Fruit fly (Drosophila melanogaster): Measurements from ENCODE around the gene Tmhs.

DNA sequence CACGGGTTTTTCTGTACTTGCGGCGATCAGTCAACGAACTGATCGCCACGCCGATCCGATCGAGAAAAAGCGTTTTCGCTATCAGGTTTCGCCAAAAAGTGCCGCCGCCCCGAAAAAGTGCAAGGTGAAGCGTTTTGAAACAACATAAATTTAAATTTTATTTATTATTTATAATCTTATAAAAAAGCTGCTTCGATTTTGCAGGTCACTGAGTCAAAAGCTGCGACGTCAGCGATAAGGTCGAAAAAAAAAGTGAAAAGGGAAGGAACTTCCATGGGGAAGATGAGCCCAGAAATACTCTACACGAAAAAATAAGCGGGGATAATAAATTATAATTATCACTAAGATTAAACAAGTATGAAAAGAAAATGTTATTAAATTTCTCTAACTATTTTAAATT is 12.3 kb downstream of the Tmhs start:
- TF ChIP-seq Dif (GFP tag; optimal IDR thresholded peaks at IDR 0.05; ENCODE audit: partially characterized antibody) (no peak), sage (GFP tag; optimal IDR thresholded peaks at IDR 0.05) (no peak), Sp1 (GFP tag; optimal IDR thresholded peaks at IDR 0.05) (no peak), Hr83 (GFP tag; optimal IDR thresholded peaks at IDR 0.05; ENCODE audit: poor library complexity, severe bottlenecking) (no peak), dsf (GFP tag; optimal IDR thresholded peaks at IDR 0.05; ENCODE audit: borderline replicate concordance) (no peak), tai (GFP tag; optimal IDR thresholded peaks at IDR 0.05) (no peak), Mio (GFP tag; optimal IDR thresholded peaks at IDR 0.05) (no peak)
